Fruit fly (Drosophila melanogaster): ENCODE results near the gene CG43342.

The CG43342 gene

DNA sequence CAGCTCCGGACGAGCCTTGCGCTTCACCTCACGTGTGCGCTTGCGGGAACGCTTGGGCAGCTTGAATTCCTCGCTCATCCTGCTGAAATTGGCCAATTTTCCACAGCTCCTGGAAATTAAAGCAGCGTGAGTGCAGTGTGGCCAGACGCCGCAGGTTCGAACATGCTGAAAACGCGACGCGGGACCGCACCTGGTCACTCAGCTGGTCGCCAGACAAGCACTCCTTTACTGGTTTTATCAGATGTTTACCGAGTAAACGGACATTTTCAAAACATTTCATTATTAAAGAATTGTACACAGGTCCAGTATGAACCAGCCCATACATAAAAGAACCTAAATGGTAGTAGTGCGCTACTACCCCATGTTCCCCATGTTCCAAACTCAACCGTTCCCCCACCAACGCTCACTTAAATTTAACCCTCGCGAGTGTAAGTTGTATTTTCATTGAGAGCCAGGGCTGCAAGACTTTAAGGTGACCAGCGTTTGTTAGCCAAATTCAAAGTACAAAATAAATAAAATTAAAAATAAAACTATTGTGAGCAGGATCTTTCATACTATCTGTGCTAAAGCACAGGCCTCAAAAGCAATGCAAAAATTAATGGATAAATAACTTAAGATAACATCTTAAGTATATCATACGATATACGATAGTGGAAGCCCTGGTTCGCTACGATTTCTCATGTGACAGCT lies 18.8 kb upstream of the CG43342 start, which contains the start of the genes JMJD6, CG7071 and Muted (continued):
- peak; percentile 86 for TF ChIP-seq CG16863 (GFP tag; optimal IDR thresholded peaks at IDR 0.05)
- TF ChIP-seq pros (GFP tag; optimal IDR thresholded peaks at IDR 0.05), result peak; percentile 25
- peak; percentile 86 for TF ChIP-seq tup (GFP tag; optimal IDR thresholded peaks at IDR 0.05)
- peak; percentile 77 for TF ChIP-seq twi (tag; optimal IDR thresholded peaks at IDR 0.05)
- TF ChIP-seq CG13424 (tag; optimal IDR thresholded peaks at IDR 0.05), result peak; percentile 96
- TF ChIP-seq Opbp (GFP tag; IDR thresholded peaks at IDR 0.05; ENCODE audit: partially characterized antibody), result peak; percentile 60; the same call in 1 of the 3 replicates
- peak; percentile 65 for TF ChIP-seq CG1792 (GFP tag; optimal IDR thresholded peaks at IDR 0.05)
- TF ChIP-seq scrt (GFP tag; optimal IDR thresholded peaks at IDR 0.05), result peak; percentile 80
- TF ChIP-seq HmgD (GFP tag; optimal IDR thresholded peaks at IDR 0.05), result peak; percentile 78
- peak; percentile 92 for TF ChIP-seq Fer1 (GFP tag; optimal IDR thresholded peaks at IDR 0.05)
- peak; percentile 54 for TF ChIP-seq trh (GFP tag; optimal IDR thresholded peaks at IDR 0.05)
- peak; percentile 58; the same call in 1 of the 3 replicates for TF ChIP-seq CG14860 (GFP tag; IDR thresholded peaks at IDR 0.05; ENCODE audit: partially characterized antibody)
- TF ChIP-seq CG10654 (GFP tag; optimal IDR thresholded peaks at IDR 0.05), result peak; percentile 86
- TF ChIP-seq CG10267 (tag; optimal IDR thresholded peaks at IDR 0.05), result peak; percentile 86
- TF ChIP-seq insv (GFP tag; optimal IDR thresholded peaks at IDR 0.05), result peak in 1 of 2 experiments; percentile 75
- peak; percentile 86 for TF ChIP-seq ara (GFP tag; IDR thresholded peaks at IDR 0.05)
- peak; percentile 83 for TF ChIP-seq shn (GFP tag; optimal IDR thresholded peaks at IDR 0.05)
- peak; percentile 87 for TF ChIP-seq cato (GFP tag; optimal IDR thresholded peaks at IDR 0.05; ENCODE audit: borderline replicate concordance)
- peak; percentile 47; the same call in 2 of the 3 replicates for TF ChIP-seq z (GFP tag; IDR thresholded peaks at IDR 0.05)
- TF ChIP-seq CkIIα-i1 (GFP tag; IDR thresholded peaks at IDR 0.05), result no peak
- peak; percentile 88 for TF ChIP-seq Camta (GFP tag; optimal IDR thresholded peaks at IDR 0.05)
- TF ChIP-seq CG33213 (GFP tag; optimal IDR thresholded peaks at IDR 0.05), result peak; percentile 81
- TF ChIP-seq CG17359 (tag; optimal IDR thresholded peaks at IDR 0.05), result peak; percentile 90
- TF ChIP-seq ttk (GFP tag; IDR thresholded peaks at IDR 0.05), result peak; percentile 91
- peak; percentile 74 for TF ChIP-seq inv (GFP tag; IDR thresholded peaks at IDR 0.05; ENCODE audit: partially characterized antibody)
- peak; percentile 84 for TF ChIP-seq CG5245 (GFP tag; optimal IDR thresholded peaks at IDR 0.05)
- TF ChIP-seq CG10321 (GFP tag; IDR thresholded peaks at IDR 0.05), result peak; percentile 40; the same call in 1 of the 2 replicates
- TF ChIP-seq zfh1 (GFP tag; IDR thresholded peaks at IDR 0.05), result peak; percentile 95
- TF ChIP-seq bab2 (GFP tag; optimal IDR thresholded peaks at IDR 0.05), result peak; percentile 89
- peak; percentile 97 for TF ChIP-seq CG12391 (tag; optimal IDR thresholded peaks at IDR 0.05)
- peak; percentile 87 for TF ChIP-seq Atf-2 (GFP tag; optimal IDR thresholded peaks at IDR 0.05)
- TF ChIP-seq TFAM (GFP tag; optimal IDR thresholded peaks at IDR 0.05), result no peak
- TF ChIP-seq tx (GFP tag; optimal IDR thresholded peaks at IDR 0.05), result peak; percentile 91
- peak; percentile 76 for TF ChIP-seq disco-r (GFP tag; optimal IDR thresholded peaks at IDR 0.05)
- peak; percentile 98 for TF ChIP-seq grn (GFP tag; optimal IDR thresholded peaks at IDR 0.05)
- peak; percentile 83 for TF ChIP-seq CG30431 (GFP tag; optimal IDR thresholded peaks at IDR 0.05)
- TF ChIP-seq Nf-YA (GFP tag; IDR thresholded peaks at IDR 0.05), result peak; percentile 53; the same call in 1 of the 2 replicates
- TF ChIP-seq CG17361 (GFP tag; IDR thresholded peaks at IDR 0.05), result peak; percentile 91
- peak; percentile 77 for TF ChIP-seq vnd (GFP tag; IDR thresholded peaks at IDR 0.05; ENCODE audit: partially characterized antibody)
- peak; percentile 83; the same call in 1 of the 2 replicates for TF ChIP-seq CG32767 (GFP tag; IDR thresholded peaks at IDR 0.05)
- TF ChIP-seq CG8290 (GFP tag; optimal IDR thresholded peaks at IDR 0.05), result peak; percentile 35
- peak; percentile 37 to 76 for TF ChIP-seq CG8290 (tag; optimal IDR thresholded peaks at IDR 0.05)
- peak; percentile 89 for TF ChIP-seq CG12942 (GFP tag; optimal IDR thresholded peaks at IDR 0.05)
- no peak for TF ChIP-seq NK7.1 (GFP tag; optimal IDR thresholded peaks at IDR 0.05)
- peak; percentile 74 for TF ChIP-seq C15 (GFP tag; IDR thresholded peaks at IDR 0.05)
- TF ChIP-seq stc (GFP tag; IDR thresholded peaks at IDR 0.05), result peak; percentile 79; the same call in 1 of the 2 replicates
- peak; percentile 95 for TF ChIP-seq CG15696 (tag; optimal IDR thresholded peaks at IDR 0.05)
- TF ChIP-seq tap (tag; optimal IDR thresholded peaks at IDR 0.05), result peak; percentile 67
- TF ChIP-seq aop (GFP tag; IDR thresholded peaks at IDR 0.05), result peak; percentile 66; the same call in 1 of the 2 replicates
- TF ChIP-seq Sox100B (GFP tag; optimal IDR thresholded peaks at IDR 0.05), result peak; percentile 83
